Worm (Caenorhabditis elegans) whole organism, early embryonic: ENCODE data around the gene C54F6.17.

Experiments
- F13C5.2 ChIP-seq: sonication (generic microtip); optimal IDR thresholded peaks from 2 replicates; lab custom pipeline; 2017; ENCODE audit warnings: mild to moderate bottlenecking, missing genetic modification characterization, inconsistent platforms, missing compliant biosample characterization
- aly-1 ChIP-seq: sonication (generic microtip); optimal IDR thresholded peaks from 2 replicates; lab custom pipeline; 2016; ENCODE audit warnings: missing genetic modification characterization, missing compliant biosample characterization
- ama-1 ChIP-seq: fragments of 150-350 bp; optimal IDR thresholded peaks from 2 replicates; lab custom pipeline; 2014
- ceh-13 ChIP-seq: fragments of 200-800 bp; sonication (Bioruptor generic); optimal IDR thresholded peaks from 2 replicates; lab custom pipeline; 2018; ENCODE audit warnings: mild to moderate bottlenecking, missing genetic modification characterization, missing compliant biosample characterization
- ceh-36 ChIP-seq: sonication (generic microtip); optimal IDR thresholded peaks from 2 replicates; lab custom pipeline; 2016; ENCODE audit warnings: missing genetic modification characterization, inconsistent platforms, missing compliant biosample characterization
- ets-7 ChIP-seq: sonication (generic microtip); optimal IDR thresholded peaks from 2 replicates; lab custom pipeline; 2016; ENCODE audit warnings: missing genotype, missing genetic modification characterization, missing compliant biosample characterization
- flt-1 ChIP-seq: fragments of 200-800 bp; sonication (Bioruptor generic); IDR thresholded peaks from 2 replicates; pipeline ENCODE4 v1.3.6; 2022; ENCODE audit warnings: missing genetic modification characterization, missing compliant biosample characterization
- hnd-1 ChIP-seq: sonication (generic microtip); optimal IDR thresholded peaks from 2 replicates; lab custom pipeline; 2016; ENCODE audit warnings: missing genetic modification characterization, missing compliant biosample characterization
- pes-1 ChIP-seq: fragments of 200-800 bp; sonication (Bioruptor generic); IDR thresholded peaks from 2 replicates; pipeline ENCODE4 v1.3.6; 2022; ENCODE audit warnings: missing genetic modification reagents, missing genetic modification characterization, missing compliant biosample characterization
- tbx-11 ChIP-seq: fragments of 200-800 bp; sonication (Bioruptor generic); IDR thresholded peaks from 2 replicates; pipeline ENCODE4 v1.3.6; 2022; ENCODE audit warnings: missing genetic modification characterization, missing compliant biosample characterization
- tbx-37 ChIP-seq: fragments of 200-800 bp; sonication (Bioruptor generic); conservative IDR thresholded peaks from 2 replicates; pipeline ENCODE4 v1.3.6; 2022; ENCODE audit warnings: missing genetic modification reagents, missing genetic modification characterization, missing compliant biosample characterization
- tra-4 ChIP-seq: sonication (generic microtip); optimal IDR thresholded peaks from 2 replicates; lab custom pipeline; 2017; ENCODE audit warnings: missing genetic modification characterization, missing compliant biosample characterization

DNA sequence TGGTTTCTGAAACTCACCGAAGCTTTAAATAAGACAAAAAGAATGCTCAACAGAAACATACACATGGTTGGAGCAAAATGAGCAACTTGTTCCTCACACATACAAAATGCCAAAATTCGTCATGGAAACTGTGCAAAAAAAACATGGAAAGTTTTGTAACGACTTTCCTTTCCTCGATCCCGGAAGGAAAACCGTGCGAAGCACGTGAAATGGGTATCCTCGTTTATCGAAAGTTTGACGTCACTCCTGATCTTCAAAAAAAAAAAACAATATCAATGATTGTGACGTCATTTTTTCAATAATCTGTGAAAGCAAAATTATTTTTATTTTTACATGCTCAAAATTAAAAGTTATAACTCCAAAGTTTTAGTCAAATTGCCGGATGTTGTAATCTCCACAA lies 43.0 kb downstream of the C54F6.17 start, which contains the start of gene clec-212:
- TF ChIP-seq ama-1 (lab: Kevin White, UChicago) (no peak), flt-1 (no peak), ets-7 (no peak), pes-1 (no peak), tra-4 (tag; lab: Kevin White, UChicago) (no peak), ceh-36 (no peak), F13C5.2 (tag; lab: Kevin White, UChicago) (no peak), ceh-13 (GFP tag; lab: Kevin White, UChicago) (no peak), hnd-1 (tag; lab: Kevin White, UChicago) (no peak), aly-1 (tag; lab: Kevin White, UChicago) (no peak), tbx-11 (GFP tag; lab: Robert Waterston, UW) (no peak), tbx-37 (GFP tag; lab: Robert Waterston, UW) (no peak)
